Worm (Caenorhabditis elegans) whole organism, young adult: ENCODE results near the gene T04F8.8.
A peak's percentile ranks its signal among the peaks of the same experiment; 100 is the strongest.

Experiments used
- B0019.2 ChIP-seq: fragments of 200-800 bp; sonication (Bioruptor generic); conservative IDR thresholded peaks from 2 replicates; pipeline ENCODE4 v1.3.6; 2022; ENCODE audit warnings: missing genetic modification reagents, missing genetic modification characterization, missing compliant biosample characterization
- C06A6.2 ChIP-seq: fragments of 200-800 bp; sonication (Bioruptor generic); conservative IDR thresholded peaks from 2 replicates; pipeline ENCODE4 v1.3.6; 2022; ENCODE audit warnings: missing genetic modification characterization, missing compliant biosample characterization
- F22D6.2 ChIP-seq: sonication (generic microtip); optimal IDR thresholded peaks from 2 replicates; lab custom pipeline; 2016; ENCODE audit warnings: mild to moderate bottlenecking, missing genetic modification characterization, missing compliant biosample characterization
- F23B12.7 ChIP-seq: sonication (generic microtip); optimal IDR thresholded peaks from 2 replicates; lab custom pipeline; 2017; ENCODE audit warnings: missing genetic modification characterization, mild to moderate bottlenecking, missing compliant biosample characterization, antibody characterized with exemption, moderate library complexity; ENCODE audit not compliant: insufficient read depth
- Y53G8AR.9 ChIP-seq: fragments of 200-800 bp; sonication (Bioruptor generic); conservative IDR thresholded peaks from 2 replicates; pipeline ENCODE4 v1.3.6; 2022; ENCODE audit warnings: missing genetic modification reagents, missing genetic modification characterization, missing compliant biosample characterization
- Y67H2A.10 ChIP-seq: fragments of 200-800 bp; sonication (Bioruptor generic); conservative IDR thresholded peaks from 2 replicates; pipeline ENCODE4 v1.3.6; 2022; ENCODE audit warnings: missing genetic modification reagents, missing genetic modification characterization, missing compliant biosample characterization
- Y95B8A.8 ChIP-seq: fragments of 200-800 bp; sonication (Bioruptor generic); IDR thresholded peaks from 2 replicates; pipeline ENCODE4 v1.3.6; 2022; ENCODE audit warnings: missing genetic modification reagents, missing genetic modification characterization, missing compliant biosample characterization
- ama-1 ChIP-seq, 3 experiments: fragments of 150-350 bp in 1 of 3; sonication (generic microtip) in 2 of 3; optimal IDR thresholded peaks; 2 replicates each; lab custom pipeline; 2014 to 2018; ENCODE audit warnings: missing biosample characterization in 2 of 3, missing genetic modification characterization in 2 of 3, missing genetic modification reagents in 2 of 3
- atf-7 ChIP-seq: sonication (generic microtip); optimal IDR thresholded peaks from 2 replicates; lab custom pipeline; 2017; ENCODE audit warnings: mild to moderate bottlenecking, missing genetic modification characterization, missing compliant biosample characterization
- attf-5 ChIP-seq: fragments of 200-800 bp; sonication (Bioruptor generic); optimal IDR thresholded peaks from 2 replicates; lab custom pipeline; 2018; ENCODE audit warnings: mild to moderate bottlenecking, missing genetic modification characterization, missing compliant biosample characterization
- cebp-1 ChIP-seq, 2 experiments: fragments of 200-800 bp in 1 of 2; sonication (Bioruptor generic) in 1 of 2; sonication (generic microtip) in 1 of 2; IDR thresholded peaks in 1 of 2; optimal IDR thresholded peaks in 1 of 2; 2 replicates each; pipeline versions ENCODE4 v1.3.6 to Lab custom; 2017 to 2022; ENCODE audit warnings: missing compliant biosample characterization in 2 of 2, missing genetic modification characterization in 2 of 2, mild to moderate bottlenecking in 1 of 2, missing genetic modification reagents in 1 of 2, moderate library complexity in 1 of 2
- cebp-2 ChIP-seq: fragments of 200-800 bp; sonication (Bioruptor generic); IDR thresholded peaks from 2 replicates; pipeline ENCODE4 v1.3.6; 2022; ENCODE audit warnings: missing genetic modification characterization, missing compliant biosample characterization
- ceh-27 ChIP-seq: fragments of 200-800 bp; sonication (Bioruptor generic); optimal IDR thresholded peaks from 2 replicates; lab custom pipeline; 2018; ENCODE audit warnings: mild to moderate bottlenecking, missing genetic modification characterization, moderate library complexity, missing compliant biosample characterization
- ceh-91 ChIP-seq: fragments of 200-800 bp; sonication (Bioruptor generic); IDR thresholded peaks from 2 replicates; pipeline ENCODE4 v1.3.6; 2022; ENCODE audit warnings: missing genetic modification reagents, missing genetic modification characterization, missing compliant biosample characterization
- chd-7 ChIP-seq: sonication (generic microtip); optimal IDR thresholded peaks from 2 replicates; lab custom pipeline; 2016; ENCODE audit warnings: mild to moderate bottlenecking, missing genetic modification characterization, moderate library complexity, missing compliant biosample characterization
- dpff-1 ChIP-seq: sonication (generic microtip); optimal IDR thresholded peaks from 2 replicates; lab custom pipeline; 2017; ENCODE audit warnings: mild to moderate bottlenecking, missing genetic modification characterization, missing compliant biosample characterization
- egl-44 ChIP-seq: fragments of 200-800 bp; sonication (Bioruptor generic); IDR thresholded peaks from 2 replicates; pipeline ENCODE4 v1.3.6; 2022; ENCODE audit warnings: missing genetic modification reagents, missing genetic modification characterization, missing compliant biosample characterization
- egrh-3 ChIP-seq: fragments of 200-800 bp; sonication (Bioruptor generic); IDR thresholded peaks from 2 replicates; pipeline ENCODE4 v1.3.6; 2022; ENCODE audit warnings: missing genetic modification reagents, missing genetic modification characterization, missing compliant biosample characterization
- ets-4 ChIP-seq: fragments of 200-800 bp; sonication (Bioruptor generic); optimal IDR thresholded peaks from 2 replicates; lab custom pipeline; 2018; ENCODE audit warnings: mild to moderate bottlenecking, missing genetic modification characterization, missing compliant biosample characterization
- hmg-1.2 ChIP-seq: fragments of 200-800 bp; sonication (Bioruptor generic); IDR thresholded peaks from 2 replicates; pipeline ENCODE4 v1.3.6; 2022; ENCODE audit warnings: missing genetic modification reagents, missing genetic modification characterization, missing compliant biosample characterization
- hmg-20 ChIP-seq: fragments of 200-800 bp; sonication (Bioruptor generic); IDR thresholded peaks from 2 replicates; pipeline ENCODE4 v1.3.6; 2022; ENCODE audit warnings: missing genetic modification reagents, missing genetic modification characterization, missing compliant biosample characterization
- let-607 ChIP-seq, 2 experiments: fragments of 200-800 bp in 1 of 2; sonication (Bioruptor generic) in 1 of 2; sonication (generic microtip) in 1 of 2; optimal IDR thresholded peaks; 2 replicates each; lab custom pipeline; 2016 to 2018; ENCODE audit warnings: mild to moderate bottlenecking in 2 of 2, missing compliant biosample characterization in 2 of 2, missing genetic modification characterization in 2 of 2, moderate library complexity in 2 of 2, missing genotype in 1 of 2
- lir-1 ChIP-seq: fragments of 200-800 bp; sonication (Bioruptor generic); conservative IDR thresholded peaks from 2 replicates; pipeline ENCODE4 v1.3.6; 2022; ENCODE audit warnings: missing genetic modification reagents, missing genetic modification characterization, missing compliant biosample characterization
- lsl-1 ChIP-seq: fragments of 200-800 bp; sonication (Bioruptor generic); optimal IDR thresholded peaks from 2 replicates; lab custom pipeline; 2018; ENCODE audit warnings: mild to moderate bottlenecking, missing genetic modification characterization, moderate library complexity, missing compliant biosample characterization
- madf-10 ChIP-seq: sonication (generic microtip); optimal IDR thresholded peaks from 2 replicates; lab custom pipeline; 2016; ENCODE audit warnings: mild to moderate bottlenecking, missing genetic modification characterization, missing compliant biosample characterization
- madf-6 ChIP-seq: fragments of 200-800 bp; sonication (Bioruptor generic); IDR thresholded peaks from 2 replicates; pipeline ENCODE4 v1.3.6; 2022; ENCODE audit warnings: missing genetic modification reagents, missing genetic modification characterization, missing compliant biosample characterization
- madf-8 ChIP-seq: fragments of 200-800 bp; sonication (Bioruptor generic); conservative IDR thresholded peaks from 2 replicates; pipeline ENCODE4 v1.3.6; 2022; ENCODE audit warnings: missing genetic modification reagents, missing genetic modification characterization, missing compliant biosample characterization
- mel-28 ChIP-seq: sonication (generic microtip); optimal IDR thresholded peaks from 2 replicates; lab custom pipeline; 2016; ENCODE audit warnings: borderline replicate concordance, mild to moderate bottlenecking, missing genetic modification characterization, missing compliant biosample characterization
- mes-4 ChIP-seq: sonication (generic microtip); optimal IDR thresholded peaks from 2 replicates; lab custom pipeline; 2016; ENCODE audit warnings: missing genotype, missing genetic modification characterization, missing compliant biosample characterization
- mxl-1 ChIP-seq: sonication (generic microtip); optimal IDR thresholded peaks from 2 replicates; lab custom pipeline; 2016; ENCODE audit warnings: missing genetic modification characterization, missing compliant biosample characterization
- nfyb-1 ChIP-seq: fragments of 200-800 bp; sonication (Bioruptor generic); IDR thresholded peaks from 2 replicates; pipeline ENCODE4 v1.3.6; 2022; ENCODE audit warnings: missing genetic modification reagents, missing genetic modification characterization, missing compliant biosample characterization
- nhr-120 ChIP-seq: fragments of 200-800 bp; sonication (Bioruptor generic); IDR thresholded peaks from 2 replicates; pipeline ENCODE4 v1.3.6; 2022; ENCODE audit warnings: missing genetic modification characterization, missing compliant biosample characterization
- nhr-179 ChIP-seq: sonication (generic microtip); optimal IDR thresholded peaks from 2 replicates; lab custom pipeline; 2016; ENCODE audit warnings: mild to moderate bottlenecking, missing genetic modification characterization, missing compliant biosample characterization
- nhr-90 ChIP-seq: sonication (generic microtip); optimal IDR thresholded peaks from 2 replicates; lab custom pipeline; 2016; ENCODE audit warnings: missing genotype, mild to moderate bottlenecking, missing genetic modification characterization, missing compliant biosample characterization
- rcor-1 ChIP-seq: fragments of 200-800 bp; sonication (Bioruptor generic); IDR thresholded peaks from 2 replicates; pipeline ENCODE4 v1.3.6; 2022; ENCODE audit warnings: missing genetic modification reagents, missing genetic modification characterization, missing compliant biosample characterization
- repo-1 ChIP-seq: sonication (generic microtip); optimal IDR thresholded peaks from 2 replicates; lab custom pipeline; 2017; ENCODE audit warnings: mild to moderate bottlenecking, missing genetic modification characterization, missing compliant biosample characterization
- snpc-1.1 ChIP-seq: sonication (generic microtip); optimal IDR thresholded peaks from 2 replicates; lab custom pipeline; 2017; ENCODE audit warnings: missing genetic modification characterization, mild to moderate bottlenecking, missing compliant biosample characterization, antibody characterized with exemption, moderate library complexity, missing genotype, missing genetic modification reagents; ENCODE audit not compliant: insufficient read depth
- snpc-3.4 ChIP-seq: sonication (generic microtip); optimal IDR thresholded peaks from 2 replicates; lab custom pipeline; 2017; ENCODE audit warnings: missing genetic modification characterization, mild to moderate bottlenecking, missing compliant biosample characterization, antibody characterized with exemption, moderate library complexity, missing genotype, missing genetic modification reagents
- tbp1 ChIP-seq: fragments of 200-800 bp; sonication (Bioruptor generic); optimal IDR thresholded peaks from 2 replicates; lab custom pipeline; 2018; ENCODE audit warnings: mild to moderate bottlenecking, missing genetic modification characterization, missing compliant biosample characterization
- zim-3 ChIP-seq: sonication (generic microtip); optimal IDR thresholded peaks from 2 replicates; lab custom pipeline; 2017; ENCODE audit warnings: mild to moderate bottlenecking, missing genetic modification characterization, moderate library complexity, missing compliant biosample characterization
- ztf-18 ChIP-seq: sonication (generic microtip); optimal IDR thresholded peaks from 2 replicates; lab custom pipeline; 2016; ENCODE audit warnings: missing genotype, mild to moderate bottlenecking, missing genetic modification characterization, missing compliant biosample characterization

T04F8.8 gene

DNA sequence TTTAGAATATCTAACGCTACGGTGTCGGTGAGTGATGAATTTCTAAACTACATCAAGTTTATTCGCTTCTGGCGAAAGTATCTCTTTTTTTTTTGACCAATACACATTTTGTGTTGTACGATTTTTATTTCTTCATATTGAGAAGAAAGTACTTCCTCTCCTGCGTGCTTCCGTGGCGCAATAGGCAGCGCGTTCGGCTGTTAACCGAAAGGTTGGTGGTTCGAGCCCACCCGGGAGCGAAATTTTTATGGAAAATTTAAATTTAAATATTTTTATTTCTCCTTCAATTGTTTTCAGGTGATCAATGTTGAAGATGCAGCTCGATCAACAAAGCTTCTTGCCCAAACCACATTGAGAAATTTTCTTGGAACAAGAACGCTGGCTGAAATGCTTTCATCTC is 1.7 kb upstream of the T04F8.8 start (continued):
- TF ChIP-seq nhr-179 (tag; lab: Kevin White, UChicago) (peak; percentile 48), Y95B8A.8 (GFP tag; lab: Robert Waterston, UW) (0 out of 2 replicates have a peak, but pooled peaks have one; percentile 28), rcor-1 (GFP tag; lab: Robert Waterston, UW) (peak; percentile 49; the same call in 1 of the 2 replicates), C06A6.2 (no peak), F23B12.7 (peak; percentile 70), mes-4 (peak; percentile 38), egl-44 (GFP tag; lab: Robert Waterston, UW) (no peak), Y67H2A.10 (GFP tag; lab: Robert Waterston, UW) (0 out of 2 replicates have a peak, but pooled peaks have one; percentile 41), cebp-1 (GFP tag; IDR thresholded peaks at IDR 0.05; lab: Robert Waterston, UW) (no peak), cebp-1 (tag; optimal IDR thresholded peaks at IDR 0.05; lab: Kevin White, UChicago) (peak; percentile 56), lsl-1 (GFP tag; lab: Kevin White, UChicago) (no peak), B0019.2 (GFP tag; lab: Robert Waterston, UW) (no peak), cebp-2 (GFP tag; lab: Robert Waterston, UW) (0 out of 2 replicates have a peak, but pooled peaks have one; percentile 70), egrh-3 (0 out of 2 replicates have a peak, but pooled peaks have one; percentile 18), Y53G8AR.9 (0 out of 2 replicates have a peak, but pooled peaks have one; percentile 28), F22D6.2 (tag; lab: Kevin White, UChicago) (no peak), ets-4 (GFP tag; lab: Kevin White, UChicago) (no peak), nhr-120 (GFP tag; lab: Robert Waterston, UW) (no peak), madf-10 (peak; percentile 32), mxl-1 (tag; lab: Kevin White, UChicago) (peak; percentile 71), tbp1 (GFP tag; lab: Kevin White, UChicago) (peak; percentile 91), ztf-18 (peak; percentile 56), repo-1 (tag; lab: Kevin White, UChicago) (peak; percentile 44), mel-28 (no peak), madf-6 (GFP tag; lab: Robert Waterston, UW) (peak; percentile 10; the same call in 1 of the 2 replicates), ama-1 (optimal IDR thresholded peaks at IDR 0.05; lab: Kevin White, UChicago) (no peak), ama-1 (GFP tag; optimal IDR thresholded peaks at IDR 0.05; lab: Kevin White, UChicago) (peak; percentile 14 to 57), ceh-27 (GFP tag; lab: Kevin White, UChicago) (peak; percentile 1), nhr-90 (tag; lab: Kevin White, UChicago) (peak; percentile 66), lir-1 (GFP tag; lab: Robert Waterston, UW) (peak; percentile 73), zim-3 (peak; percentile 39), hmg-1.2 (peak; percentile 55), attf-5 (GFP tag; lab: Kevin White, UChicago) (peak; percentile 45), hmg-20 (0 out of 2 replicates have a peak, but pooled peaks have one; percentile 5), atf-7 (peak; percentile 17), snpc-1.1 (tag; lab: Kevin White, UChicago) (no peak), nfyb-1 (peak; percentile 54; the same call in 1 of the 2 replicates), ceh-91 (GFP tag; lab: Robert Waterston, UW) (no peak), dpff-1 (peak; percentile 8), let-607 (tag; optimal IDR thresholded peaks at IDR 0.05; lab: Kevin White, UChicago) (peak in 1 of 2 experiments; percentile 17), madf-8 (GFP tag; lab: Robert Waterston, UW) (no peak), chd-7 (tag; lab: Kevin White, UChicago) (peak; percentile 0), snpc-3.4 (tag; lab: Kevin White, UChicago) (peak; percentile 8)
